Fruit fly (Drosophila melanogaster) whole organism, adult: ENCODE results near the gene GstT3.

Source experiments
- kay ChIP-seq: fragments of 200-800 bp; sonication (Bioruptor generic); peaks from one replicate; lab custom pipeline; 2016; ENCODE audit warnings: missing biosample characterization, missing genetic modification characterization, borderline replicate concordance
- tj ChIP-seq: fragments of 200-800 bp; sonication (Bioruptor generic); optimal IDR thresholded peaks from 3 replicates; lab custom pipeline; 2017; ENCODE audit warnings: missing biosample characterization, mild to moderate bottlenecking, missing genetic modification characterization, moderate library complexity

DNA sequence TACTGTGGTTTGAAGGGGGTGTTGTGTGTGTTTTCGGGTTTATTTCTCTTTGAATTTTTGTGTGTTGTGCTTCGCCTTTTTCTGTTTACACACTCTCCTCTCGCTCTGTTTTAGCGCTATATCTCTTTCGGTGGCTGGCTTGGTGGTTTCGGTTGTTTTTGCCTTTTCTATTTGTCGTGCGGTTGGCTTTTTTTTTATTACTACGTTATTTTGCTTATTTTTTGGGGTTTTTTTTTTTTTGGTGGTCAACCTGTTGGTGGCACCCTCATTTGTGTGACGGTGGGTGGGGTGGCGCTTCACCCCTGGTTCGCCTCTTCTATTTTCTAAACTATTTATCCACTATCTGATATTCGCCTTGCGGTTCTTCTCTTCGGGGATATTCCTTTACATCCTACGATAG lies 23.6 kb downstream of the GstT3 start:
- TF ChIP-seq tj, result no peak
- no peak for TF ChIP-seq kay
